Worm (Caenorhabditis elegans) whole organism, early embryonic: ENCODE results near the gene F23D12.4.

Experiments used
- B0310.2 ChIP-seq: sonication (generic microtip); optimal IDR thresholded peaks from 2 replicates; lab custom pipeline; 2016; ENCODE audit warnings: mild to moderate bottlenecking, missing genetic modification characterization, missing compliant biosample characterization
- aly-1 ChIP-seq: sonication (generic microtip); optimal IDR thresholded peaks from 2 replicates; lab custom pipeline; 2016; ENCODE audit warnings: missing genetic modification characterization, missing compliant biosample characterization
- ama-1 ChIP-seq: fragments of 150-350 bp; optimal IDR thresholded peaks from 2 replicates; lab custom pipeline; 2014
- ceh-13 ChIP-seq: fragments of 200-800 bp; sonication (Bioruptor generic); optimal IDR thresholded peaks from 2 replicates; lab custom pipeline; 2018; ENCODE audit warnings: mild to moderate bottlenecking, missing genetic modification characterization, missing compliant biosample characterization
- ceh-36 ChIP-seq: sonication (generic microtip); optimal IDR thresholded peaks from 2 replicates; lab custom pipeline; 2016; ENCODE audit warnings: missing genetic modification characterization, inconsistent platforms, missing compliant biosample characterization
- flt-1 ChIP-seq: fragments of 200-800 bp; sonication (Bioruptor generic); IDR thresholded peaks from 2 replicates; pipeline ENCODE4 v1.3.6; 2022; ENCODE audit warnings: missing genetic modification characterization, missing compliant biosample characterization
- hmbx-1 ChIP-seq: sonication (generic microtip); optimal IDR thresholded peaks from 2 replicates; lab custom pipeline; 2016; ENCODE audit warnings: mild to moderate bottlenecking, missing genetic modification characterization, missing compliant biosample characterization
- hmg-4 ChIP-seq: fragments of 200-800 bp; sonication (Bioruptor generic); optimal IDR thresholded peaks from 2 replicates; lab custom pipeline; 2018; ENCODE audit warnings: mild to moderate bottlenecking, missing genetic modification characterization, missing compliant biosample characterization
- hnd-1 ChIP-seq: sonication (generic microtip); optimal IDR thresholded peaks from 2 replicates; lab custom pipeline; 2016; ENCODE audit warnings: missing genetic modification characterization, missing compliant biosample characterization
- pes-1 ChIP-seq: fragments of 200-800 bp; sonication (Bioruptor generic); IDR thresholded peaks from 2 replicates; pipeline ENCODE4 v1.3.6; 2022; ENCODE audit warnings: missing genetic modification reagents, missing genetic modification characterization, missing compliant biosample characterization

DNA sequence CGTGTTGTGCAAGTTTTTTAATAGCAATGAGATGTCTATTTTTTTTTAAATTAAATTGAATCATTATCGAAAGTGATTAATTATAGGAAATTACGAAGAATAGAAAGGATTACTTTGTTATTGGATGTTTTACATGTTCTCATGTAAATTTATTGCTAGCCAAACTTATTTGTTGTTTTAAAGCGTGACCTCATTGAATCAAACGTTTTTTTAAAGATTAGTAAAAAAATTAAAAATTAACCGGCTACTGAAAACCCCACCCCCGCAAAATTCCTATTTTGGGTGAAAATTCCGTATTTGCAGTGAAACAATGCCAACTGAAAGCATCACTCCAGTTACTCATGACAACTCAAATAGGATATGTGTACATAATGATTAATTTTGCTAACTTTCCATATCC, 40.0 kb downstream of the F23D12.4 start, which contains the start of gene M163.8:
- no peak for TF ChIP-seq B0310.2 (tag; lab: Kevin White, UChicago)
- TF ChIP-seq ama-1 (lab: Kevin White, UChicago), result no peak
- TF ChIP-seq ceh-13, result no peak
- TF ChIP-seq pes-1, result no peak
- TF ChIP-seq ceh-36 (tag; lab: Kevin White, UChicago), result no peak
- TF ChIP-seq flt-1 (GFP tag; lab: Robert Waterston, UW), result no peak
- no peak for TF ChIP-seq hmg-4
- no peak for TF ChIP-seq aly-1 (tag; lab: Kevin White, UChicago)
- no peak for TF ChIP-seq hmbx-1 (tag; lab: Kevin White, UChicago)
- no peak for TF ChIP-seq hnd-1 (tag; lab: Kevin White, UChicago)
